ENCODE assay signal across 5 fruit fly cellular contexts in the genomic region with DNA sequence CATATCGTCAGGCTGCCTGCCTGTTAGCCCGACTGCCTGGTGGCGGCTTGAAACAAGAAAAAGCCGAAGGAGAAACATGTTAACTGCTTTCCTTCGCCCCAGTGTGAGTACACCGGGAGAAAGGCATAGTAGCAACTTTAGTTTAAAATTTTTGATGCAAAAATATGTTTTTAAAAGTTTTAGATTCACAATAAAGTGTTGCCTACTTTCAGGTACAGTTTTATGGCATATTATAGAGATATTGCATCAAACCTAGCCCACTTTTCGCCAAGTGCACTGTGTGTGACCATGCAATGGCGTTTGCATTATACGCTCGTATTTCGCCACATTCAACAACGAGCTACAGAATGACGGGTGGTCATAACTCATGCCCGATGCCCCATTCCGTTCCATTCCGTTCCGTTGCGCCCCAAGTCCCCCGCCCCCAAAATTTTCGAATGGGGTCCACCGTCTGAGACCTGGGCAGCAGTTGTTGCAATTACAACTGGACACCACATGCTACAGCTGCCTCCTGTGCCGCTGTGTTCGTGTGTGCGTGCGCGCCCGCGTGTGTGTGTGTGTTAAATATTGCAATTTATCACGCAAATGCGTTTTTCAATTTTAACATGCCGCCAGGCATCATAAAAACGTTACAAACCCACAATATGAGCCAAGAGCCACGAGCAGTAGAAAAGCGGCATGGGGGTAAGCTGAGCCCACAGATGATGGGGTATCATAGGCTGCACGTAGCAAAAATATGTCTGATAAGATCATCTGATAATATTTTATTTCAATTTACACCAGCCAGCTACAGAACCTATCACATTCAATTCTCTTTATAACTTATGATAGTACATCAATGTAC.
A peak's percentile ranks its signal among the peaks of the same experiment; 100 is the strongest.
TF ChIP-seq lines count a peak whose summit lies in the region.

No protein-coding gene starts in this region.

- TF ChIP-seq CTCF in whole organism, embryonic (GFP tag; optimal IDR thresholded peaks at IDR 0.05; lab: Kevin White, UChicago), result no peak

TF ChIP-seq in whole organism, 6 proteins besides CTCF, POLR2A, EP300 and RAD21:
- TF ChIP-seq Dll (optimal IDR thresholded peaks at IDR 0.05; lab: Kevin White, UChicago), result no peak
- no peak for TF ChIP-seq usp (GFP tag; optimal IDR thresholded peaks at IDR 0.05; lab: Kevin White, UChicago)
- peak; percentile 53 for TF ChIP-seq pan (optimal IDR thresholded peaks at IDR 0.05; lab: Kevin White, UChicago)

TF ChIP-seq in whole organism, embryonic, 481 proteins besides CTCF, POLR2A, EP300 and RAD21 (continues in another document):
- TF ChIP-seq CG12744 (GFP tag; optimal IDR thresholded peaks at IDR 0.05; lab: Kevin White, UChicago), result peak; percentile 13
- TF ChIP-seq sens (GFP tag; lab: Kevin White, UChicago), result peak; percentile 93
- no peak for TF ChIP-seq chm (GFP tag; IDR thresholded peaks at IDR 0.05; lab: Robert Waterston, UW)
- TF ChIP-seq usp (GFP tag; optimal IDR thresholded peaks at IDR 0.05; lab: Kevin White, UChicago), result no peak
- no peak for TF ChIP-seq HHEX (GFP tag; optimal IDR thresholded peaks at IDR 0.05; lab: Kevin White, UChicago)
- TF ChIP-seq chif (GFP tag; optimal IDR thresholded peaks at IDR 0.05; lab: Kevin White, UChicago), result peak; percentile 45 to 52
- TF ChIP-seq Sox100B (GFP tag; optimal IDR thresholded peaks at IDR 0.05; lab: Kevin White, UChicago), result peak; percentile 12
- TF ChIP-seq ab (GFP tag; optimal IDR thresholded peaks at IDR 0.05; lab: Kevin White, UChicago), result no peak
- no peak for TF ChIP-seq B-H1 (GFP tag; IDR thresholded peaks at IDR 0.05; lab: Robert Waterston, UW)
- TF ChIP-seq CG10209 (GFP tag; optimal IDR thresholded peaks at IDR 0.05; lab: Kevin White, UChicago), result peak; percentile 25
- 0 out of 2 replicates have a peak, but pooled peaks have one; percentile 14 for TF ChIP-seq CG14667 (GFP tag; IDR thresholded peaks at IDR 0.05; lab: Robert Waterston, UW)
- TF ChIP-seq crol (GFP tag; IDR thresholded peaks at IDR 0.05; lab: Robert Waterston, UW), result no peak
- peak; percentile 62 for TF ChIP-seq CG1603 (tag; optimal IDR thresholded peaks at IDR 0.05; lab: Kevin White, UChicago)
- TF ChIP-seq bsh (GFP tag; optimal IDR thresholded peaks at IDR 0.05; lab: Kevin White, UChicago), result peak; percentile 41 to 72
- no peak for TF ChIP-seq CG5953 (GFP tag; IDR thresholded peaks at IDR 0.05; lab: Robert Waterston, UW)
- TF ChIP-seq lola (GFP tag; optimal IDR thresholded peaks at IDR 0.05; lab: Kevin White, UChicago), result peak in 1 of 3 experiments; percentile 4
- TF ChIP-seq Kr (GFP tag; optimal IDR thresholded peaks at IDR 0.05; lab: Kevin White, UChicago), result no peak
- no peak for TF ChIP-seq prd (optimal IDR thresholded peaks at IDR 0.05; lab: Kevin White, UChicago)
- peak; percentile 82 for TF ChIP-seq prd (GFP tag; IDR thresholded peaks at IDR 0.05; lab: Robert Waterston, UW)
- no peak for TF ChIP-seq Dbx (GFP tag; IDR thresholded peaks at IDR 0.05; lab: Robert Waterston, UW)

TF ChIP-seq in whole organism, prepupa, 60 proteins besides CTCF, POLR2A, EP300 and RAD21 (continues in another document):
- TF ChIP-seq CG11294 (GFP tag; IDR thresholded peaks at IDR 0.05; lab: Robert Waterston, UW) (peak; percentile 91), net (GFP tag; optimal IDR thresholded peaks at IDR 0.05; lab: Kevin White, UChicago) (peak; percentile 96), acj6 (GFP tag; optimal IDR thresholded peaks at IDR 0.05; lab: Kevin White, UChicago) (peak; percentile 94), Hr38 (GFP tag; optimal IDR thresholded peaks at IDR 0.05; lab: Kevin White, UChicago) (peak; percentile 37), pdm3 (GFP tag; optimal IDR thresholded peaks at IDR 0.05; lab: Kevin White, UChicago) (peak; percentile 95), CG6854 (GFP tag; optimal IDR thresholded peaks at IDR 0.05; lab: Kevin White, UChicago) (peak; percentile 96), ss (GFP tag; optimal IDR thresholded peaks at IDR 0.05; lab: Kevin White, UChicago) (peak; percentile 48 to 97), Smox (GFP tag; optimal IDR thresholded peaks at IDR 0.05; lab: Kevin White, UChicago) (peak; percentile 95), vri (GFP tag; optimal IDR thresholded peaks at IDR 0.05; lab: Kevin White, UChicago) (peak; percentile 92), CG31627 (GFP tag; optimal IDR thresholded peaks at IDR 0.05; lab: Kevin White, UChicago) (peak; percentile 96), cyc (GFP tag; optimal IDR thresholded peaks at IDR 0.05; lab: Kevin White, UChicago) (peak; percentile 82), Hr4 (GFP tag; optimal IDR thresholded peaks at IDR 0.05; lab: Kevin White, UChicago) (peak; percentile 88), CG3032 (tag; optimal IDR thresholded peaks at IDR 0.05; lab: Kevin White, UChicago) (peak; percentile 94), CG10669 (GFP tag; optimal IDR thresholded peaks at IDR 0.05; lab: Kevin White, UChicago) (peak; percentile 93), CG11902 (GFP tag; optimal IDR thresholded peaks at IDR 0.05; lab: Kevin White, UChicago) (peak; percentile 78), dsx (GFP tag; optimal IDR thresholded peaks at IDR 0.05; lab: Kevin White, UChicago; ENCODE audit: poor library complexity, severe bottlenecking) (peak; percentile 55), fd85E (GFP tag; optimal IDR thresholded peaks at IDR 0.05; lab: Kevin White, UChicago) (peak; percentile 86), CG6792 (GFP tag; optimal IDR thresholded peaks at IDR 0.05; lab: Kevin White, UChicago) (peak; percentile 96), CG32006 (GFP tag; optimal IDR thresholded peaks at IDR 0.05; lab: Kevin White, UChicago) (peak; percentile 97)

TF ChIP-seq in whole organism, pupa, 21 proteins besides CTCF, POLR2A, EP300 and RAD21:
- peak; percentile 94 for TF ChIP-seq Snoo (tag; optimal IDR thresholded peaks at IDR 0.05; lab: Kevin White, UChicago)
- peak; percentile 96 for TF ChIP-seq CG14655 (GFP tag; optimal IDR thresholded peaks at IDR 0.05; lab: Kevin White, UChicago)
- peak; percentile 97 for TF ChIP-seq CG32121 (GFP tag; IDR thresholded peaks at IDR 0.05; lab: Robert Waterston, UW)
- peak; percentile 96 for TF ChIP-seq CG12605 (GFP tag; IDR thresholded peaks at IDR 0.05; lab: Robert Waterston, UW)
- TF ChIP-seq CG13204 (GFP tag; optimal IDR thresholded peaks at IDR 0.05; lab: Kevin White, UChicago), result peak; percentile 79
- TF ChIP-seq Pif1B (GFP tag; optimal IDR thresholded peaks at IDR 0.05; lab: Kevin White, UChicago), result peak; percentile 60
- TF ChIP-seq CG34367 (tag; optimal IDR thresholded peaks at IDR 0.05; lab: Kevin White, UChicago), result peak; percentile 93
- TF ChIP-seq CG9948 (tag; optimal IDR thresholded peaks at IDR 0.05; lab: Kevin White, UChicago), result peak; percentile 94
- TF ChIP-seq CG8301 (tag; optimal IDR thresholded peaks at IDR 0.05; lab: Kevin White, UChicago), result peak; percentile 96
- no peak; the same call in 1 of the 2 replicates for TF ChIP-seq CG10348 (GFP tag; IDR thresholded peaks at IDR 0.05; lab: Robert Waterston, UW)
- peak; percentile 90 for TF ChIP-seq rn (GFP tag; IDR thresholded peaks at IDR 0.05; lab: Robert Waterston, UW)
- peak; percentile 93 for TF ChIP-seq CG8159 (tag; optimal IDR thresholded peaks at IDR 0.05; lab: Kevin White, UChicago)
- peak; percentile 66 for TF ChIP-seq D1 (tag; optimal IDR thresholded peaks at IDR 0.05; lab: Kevin White, UChicago)
- peak; percentile 97 for TF ChIP-seq Ets98B (GFP tag; IDR thresholded peaks at IDR 0.05; lab: Robert Waterston, UW)
- peak; percentile 90 for TF ChIP-seq CG15710 (tag; optimal IDR thresholded peaks at IDR 0.05; lab: Kevin White, UChicago)
- TF ChIP-seq EcR (GFP tag; optimal IDR thresholded peaks at IDR 0.05; lab: Kevin White, UChicago), result no peak
- TF ChIP-seq fd96Ca (GFP tag; IDR thresholded peaks at IDR 0.05; lab: Robert Waterston, UW), result peak; percentile 98
- TF ChIP-seq gl (tag; optimal IDR thresholded peaks at IDR 0.05; lab: Kevin White, UChicago), result peak; percentile 91
- TF ChIP-seq CG17806 (tag; optimal IDR thresholded peaks at IDR 0.05; lab: Kevin White, UChicago), result peak; percentile 94
- TF ChIP-seq Pif1A (GFP tag; optimal IDR thresholded peaks at IDR 0.05; lab: Kevin White, UChicago), result peak; percentile 98
- peak; percentile 97 for TF ChIP-seq CG4496 (GFP tag; IDR thresholded peaks at IDR 0.05; lab: Robert Waterston, UW)

TF ChIP-seq in whole organism, wandering third instar larva, 38 proteins besides CTCF, POLR2A, EP300 and RAD21 (continues in another document):
- TF ChIP-seq Hr83 (GFP tag; optimal IDR thresholded peaks at IDR 0.05; lab: Kevin White, UChicago; ENCODE audit: poor library complexity, severe bottlenecking) (no peak), jim (GFP tag; optimal IDR thresholded peaks at IDR 0.05; lab: Kevin White, UChicago) (no peak), psq (GFP tag; optimal IDR thresholded peaks at IDR 0.05; lab: Kevin White, UChicago) (peak; percentile 85), HLH106 (tag; optimal IDR thresholded peaks at IDR 0.05; lab: Kevin White, UChicago) (peak; percentile 95), brk (GFP tag; optimal IDR thresholded peaks at IDR 0.05; lab: Kevin White, UChicago) (peak; percentile 90), Rel (GFP tag; optimal IDR thresholded peaks at IDR 0.05; lab: Kevin White, UChicago) (no peak), Rel (tag; optimal IDR thresholded peaks at IDR 0.05; lab: Kevin White, UChicago) (peak; percentile 60), br (GFP tag; optimal IDR thresholded peaks at IDR 0.05; lab: Kevin White, UChicago) (peak; percentile 94), Abd-B (GFP tag; optimal IDR thresholded peaks at IDR 0.05; lab: Kevin White, UChicago) (no peak), CrebA (GFP tag; optimal IDR thresholded peaks at IDR 0.05; lab: Kevin White, UChicago; ENCODE audit: borderline replicate concordance) (peak; percentile 0), dmrt93B (GFP tag; optimal IDR thresholded peaks at IDR 0.05; lab: Kevin White, UChicago) (peak; percentile 90), usp (GFP tag; optimal IDR thresholded peaks at IDR 0.05; lab: Kevin White, UChicago) (no peak), sv (GFP tag; optimal IDR thresholded peaks at IDR 0.05; lab: Kevin White, UChicago) (no peak), rgr (GFP tag; optimal IDR thresholded peaks at IDR 0.05; lab: Kevin White, UChicago) (peak; percentile 92), Hr78 (GFP tag; optimal IDR thresholded peaks at IDR 0.05; lab: Kevin White, UChicago) (no peak), Dfd (GFP tag; optimal IDR thresholded peaks at IDR 0.05; lab: Kevin White, UChicago) (peak; percentile 98), sage (GFP tag; optimal IDR thresholded peaks at IDR 0.05; lab: Kevin White, UChicago) (peak; percentile 41), N (GFP tag; optimal IDR thresholded peaks at IDR 0.05; lab: Kevin White, UChicago) (no peak), foxo (GFP tag; optimal IDR thresholded peaks at IDR 0.05; lab: Kevin White, UChicago) (peak in 1 of 2 experiments; percentile 97), Sp1 (GFP tag; optimal IDR thresholded peaks at IDR 0.05; lab: Kevin White, UChicago) (peak; percentile 94), fru (GFP tag; optimal IDR thresholded peaks at IDR 0.05; lab: Kevin White, UChicago) (peak; percentile 97), Vsx2 (GFP tag; optimal IDR thresholded peaks at IDR 0.05; lab: Kevin White, UChicago; ENCODE audit: partially characterized antibody) (no peak), dsf (GFP tag; optimal IDR thresholded peaks at IDR 0.05; lab: Kevin White, UChicago; ENCODE audit: borderline replicate concordance) (peak; percentile 50), lola (GFP tag; optimal IDR thresholded peaks at IDR 0.05; lab: Kevin White, UChicago) (no peak)
